Worm (Caenorhabditis elegans): ENCODE results near the gene srz-29.

- TF ChIP-seq lin-32 (GFP tag; optimal IDR thresholded peaks at IDR 0.05): no peak
- no peak for TF ChIP-seq flh-1 (GFP tag; optimal IDR thresholded peaks at IDR 0.05)
- TF ChIP-seq ces-1 (GFP tag; optimal IDR thresholded peaks at IDR 0.05): no peak
- no peak for TF ChIP-seq unc-62 (GFP tag; optimal IDR thresholded peaks at IDR 0.05)
- no peak for TF ChIP-seq lsy-2 (tag; optimal IDR thresholded peaks at IDR 0.05)
- TF ChIP-seq ztf-11 (tag; optimal IDR thresholded peaks at IDR 0.05): no peak
- no peak for TF ChIP-seq snpc-4 (tag; optimal IDR thresholded peaks at IDR 0.05)
- TF ChIP-seq nhr-76 (tag; optimal IDR thresholded peaks at IDR 0.05): no peak
- no peak for TF ChIP-seq nhr-28 (tag; optimal IDR thresholded peaks at IDR 0.05)
- TF ChIP-seq pha-4 (tag; optimal IDR thresholded peaks at IDR 0.05): no peak
- TF ChIP-seq zip-8 (tag; optimal IDR thresholded peaks at IDR 0.05): no peak
- TF ChIP-seq blmp-1 (tag; optimal IDR thresholded peaks at IDR 0.05): no peak
- TF ChIP-seq lin-13 (tag; optimal IDR thresholded peaks at IDR 0.05): no peak
These were observed 44.3 kb downstream of the srz-29 start for ce11 chrIV:13601428-13601827.
